Worm (Caenorhabditis elegans) whole organism, late embryonic: ENCODE results near the gene mec-1.

Experiments
- C38D4.7 ChIP-seq: fragments of 200-800 bp; sonication (Bioruptor generic); optimal IDR thresholded peaks from 2 replicates; lab custom pipeline; 2018; ENCODE audit warnings: mild to moderate bottlenecking, missing genetic modification characterization, moderate library complexity, missing compliant biosample characterization
- K02D7.2 ChIP-seq: sonication (generic microtip); optimal IDR thresholded peaks from 2 replicates; lab custom pipeline; 2017; ENCODE audit warnings: mild to moderate bottlenecking, missing genetic modification characterization, missing compliant biosample characterization
- T23F11.4 ChIP-seq: fragments of 200-800 bp; sonication (Bioruptor generic); optimal IDR thresholded peaks from 2 replicates; lab custom pipeline; 2018; ENCODE audit warnings: mild to moderate bottlenecking, missing genetic modification characterization, missing compliant biosample characterization
- ahr-1 ChIP-seq: sonication (generic microtip); optimal IDR thresholded peaks from 2 replicates; lab custom pipeline; 2016; ENCODE audit warnings: missing genetic modification characterization, missing compliant biosample characterization
- ceh-14 ChIP-seq: sonication (generic microtip); optimal IDR thresholded peaks from 2 replicates; lab custom pipeline; 2016; ENCODE audit warnings: missing genotype, missing genetic modification characterization, missing compliant biosample characterization
- ceh-19 ChIP-seq: fragments of 200-800 bp; sonication (Bioruptor generic); optimal IDR thresholded peaks from 2 replicates; lab custom pipeline; 2018; ENCODE audit warnings: mild to moderate bottlenecking, missing genetic modification characterization, missing compliant biosample characterization
- ceh-31 ChIP-seq: sonication (generic microtip); optimal IDR thresholded peaks from 2 replicates; lab custom pipeline; 2016; ENCODE audit warnings: missing genetic modification characterization, missing compliant biosample characterization
- ceh-48 ChIP-seq: sonication (generic microtip); optimal IDR thresholded peaks from 2 replicates; lab custom pipeline; 2016; ENCODE audit warnings: missing genetic modification characterization, inconsistent platforms, missing compliant biosample characterization
- ceh-6 ChIP-seq: fragments of 200-800 bp; sonication (Bioruptor generic); optimal IDR thresholded peaks from 2 replicates; lab custom pipeline; 2018; ENCODE audit warnings: mild to moderate bottlenecking, missing genetic modification characterization, missing compliant biosample characterization
- che-1 ChIP-seq: sonication (generic microtip); optimal IDR thresholded peaks from 2 replicates; lab custom pipeline; 2016; ENCODE audit warnings: mild to moderate bottlenecking, missing genetic modification characterization, missing compliant biosample characterization
- elt-2 ChIP-seq: sonication (generic microtip); optimal IDR thresholded peaks from 2 replicates; lab custom pipeline; 2016; ENCODE audit warnings: missing genetic modification reagents, missing genetic modification characterization, missing compliant biosample characterization
- elt-4 ChIP-seq: sonication (generic microtip); optimal IDR thresholded peaks from 2 replicates; lab custom pipeline; 2016; ENCODE audit warnings: missing genetic modification characterization, missing compliant biosample characterization
- eyg-1 ChIP-seq: sonication (generic microtip); optimal IDR thresholded peaks from 2 replicates; lab custom pipeline; 2016; ENCODE audit warnings: missing genotype, missing genetic modification characterization, missing compliant biosample characterization
- fkh-10 ChIP-seq: fragments of 150-350 bp; optimal IDR thresholded peaks from 2 replicates; lab custom pipeline; 2014; ENCODE audit warnings: missing biosample characterization, missing genetic modification reagents, missing genetic modification characterization
- gmeb-2 ChIP-seq: sonication (generic microtip); optimal IDR thresholded peaks from 2 replicates; lab custom pipeline; 2016; ENCODE audit warnings: missing genetic modification characterization, inconsistent platforms, missing compliant biosample characterization
- hlh-13 ChIP-seq: fragments of 200-800 bp; sonication (Bioruptor generic); optimal IDR thresholded peaks from 2 replicates; lab custom pipeline; 2018; ENCODE audit warnings: mild to moderate bottlenecking, missing genetic modification characterization, missing compliant biosample characterization
- hlh-30 ChIP-seq: sonication (generic microtip); optimal IDR thresholded peaks from 2 replicates; lab custom pipeline; 2017; ENCODE audit warnings: antibody characterized with exemption, missing genetic modification characterization, missing compliant biosample characterization; ENCODE audit not compliant: insufficient read depth
- hlh-6 ChIP-seq: sonication (generic microtip); optimal IDR thresholded peaks from 2 replicates; lab custom pipeline; 2016; ENCODE audit warnings: missing genotype, missing genetic modification characterization, missing compliant biosample characterization
- hlh-8 ChIP-seq: sonication (generic microtip); optimal IDR thresholded peaks from 2 replicates; lab custom pipeline; 2016; ENCODE audit warnings: missing genotype, missing genetic modification characterization, missing compliant biosample characterization
- lim-6 ChIP-seq: sonication (generic microtip); optimal IDR thresholded peaks from 2 replicates; lab custom pipeline; 2016; ENCODE audit warnings: missing genetic modification characterization, missing compliant biosample characterization
- lin-11 ChIP-seq: fragments of 200-800 bp; sonication (Bioruptor generic); optimal IDR thresholded peaks from 2 replicates; lab custom pipeline; 2018; ENCODE audit warnings: mild to moderate bottlenecking, missing genetic modification characterization, missing compliant biosample characterization
- npax-4 ChIP-seq: sonication (generic microtip); optimal IDR thresholded peaks from 2 replicates; lab custom pipeline; 2016; ENCODE audit warnings: missing genetic modification characterization, missing compliant biosample characterization
- odd-2 ChIP-seq: sonication (generic microtip); optimal IDR thresholded peaks from 2 replicates; lab custom pipeline; 2017; ENCODE audit warnings: antibody characterized with exemption, mild to moderate bottlenecking, missing genetic modification characterization, missing compliant biosample characterization
- pag-3 ChIP-seq: sonication (generic microtip); optimal IDR thresholded peaks from 2 replicates; lab custom pipeline; 2016; ENCODE audit warnings: missing compliant biosample characterization, missing genetic modification characterization, borderline replicate concordance
- pax-1 ChIP-seq: fragments of 150-350 bp; optimal IDR thresholded peaks from 2 replicates; lab custom pipeline; 2014; ENCODE audit warnings: missing biosample characterization, missing genetic modification characterization
- pha-2 ChIP-seq: sonication (generic microtip); optimal IDR thresholded peaks from 2 replicates; lab custom pipeline; 2017; ENCODE audit warnings: mild to moderate bottlenecking, missing genetic modification characterization, missing compliant biosample characterization
- pha-4 ChIP-seq: fragments of 150-350 bp; optimal IDR thresholded peaks from 2 replicates; lab custom pipeline; 2018; ENCODE audit warnings: missing biosample characterization, missing genetic modification reagents, missing genetic modification characterization
- pqm-1 ChIP-seq: sonication (generic microtip); optimal IDR thresholded peaks from 2 replicates; lab custom pipeline; 2016; ENCODE audit warnings: missing genetic modification characterization, missing compliant biosample characterization
- pros-1 ChIP-seq: fragments of 150-350 bp; optimal IDR thresholded peaks from 2 replicates; lab custom pipeline; 2014; ENCODE audit warnings: missing biosample characterization, missing genetic modification reagents, missing genetic modification characterization
- ref-2 ChIP-seq: sonication (generic microtip); optimal IDR thresholded peaks from 2 replicates; lab custom pipeline; 2016; ENCODE audit warnings: missing genetic modification characterization, missing compliant biosample characterization
- rnt-1 ChIP-seq: sonication (generic microtip); optimal IDR thresholded peaks from 2 replicates; lab custom pipeline; 2016; ENCODE audit warnings: missing genetic modification characterization, missing compliant biosample characterization
- sdc-2 ChIP-seq: sonication (generic microtip); optimal IDR thresholded peaks from 2 replicates; lab custom pipeline; 2016; ENCODE audit warnings: missing genotype, missing genetic modification characterization, missing compliant biosample characterization
- sox-4 ChIP-seq: sonication (generic microtip); optimal IDR thresholded peaks from 2 replicates; lab custom pipeline; 2017; ENCODE audit warnings: mild to moderate bottlenecking, missing genetic modification characterization, inconsistent platforms, missing compliant biosample characterization
- syd-9 ChIP-seq: sonication (generic microtip); optimal IDR thresholded peaks from 2 replicates; lab custom pipeline; 2016; ENCODE audit warnings: mild to moderate bottlenecking, missing genetic modification characterization, moderate library complexity, missing compliant biosample characterization
- tbx-2 ChIP-seq: sonication (generic microtip); optimal IDR thresholded peaks from 2 replicates; lab custom pipeline; 2016; ENCODE audit warnings: missing genetic modification characterization, missing compliant biosample characterization
- unc-3 ChIP-seq, 2 experiments: fragments of 200-800 bp in 1 of 2; sonication (Bioruptor generic) in 1 of 2; sonication (generic microtip) in 1 of 2; conservative IDR thresholded peaks in 1 of 2; optimal IDR thresholded peaks in 1 of 2; 2 replicates each; pipeline versions ENCODE4 v1.3.6 to Lab custom; 2016 to 2022; ENCODE audit warnings: missing compliant biosample characterization in 2 of 2, missing genetic modification characterization in 2 of 2, missing genetic modification reagents in 1 of 2
- unc-42 ChIP-seq: sonication (generic microtip); optimal IDR thresholded peaks from 2 replicates; lab custom pipeline; 2016; ENCODE audit warnings: missing genotype, missing genetic modification characterization, missing compliant biosample characterization
- unc-55 ChIP-seq: sonication (generic microtip); optimal IDR thresholded peaks from 2 replicates; lab custom pipeline; 2017; ENCODE audit warnings: missing biosample characterization, missing genetic modification reagents, missing genetic modification characterization
- unc-86 ChIP-seq: sonication (generic microtip); optimal IDR thresholded peaks from 2 replicates; lab custom pipeline; 2016; ENCODE audit warnings: missing genetic modification characterization, missing compliant biosample characterization

Gene mec-1

ce11 chrV:7007307-7007706 is 51.0 kb downstream of the mec-1 start, which contains the start of gene drd-10:
Gene drd-10, plus strand, starts transcription at chrV:7007607.
- no peak for TF ChIP-seq ahr-1 (tag; lab: Kevin White, UChicago)
- no peak for TF ChIP-seq lin-11 (tag; lab: Kevin White, UChicago)
- no peak for TF ChIP-seq pax-1 (tag; lab: Kevin White, UChicago)
- no peak for TF ChIP-seq ref-2 (tag; lab: Kevin White, UChicago)
- TF ChIP-seq rnt-1 (tag; lab: Kevin White, UChicago), result no peak
- no peak for TF ChIP-seq pros-1
- TF ChIP-seq fkh-10 (GFP tag; lab: Kevin White, UChicago), result no peak
- TF ChIP-seq lim-6 (tag; lab: Kevin White, UChicago), result no peak
- TF ChIP-seq elt-2 (tag; lab: Kevin White, UChicago), result no peak
- no peak for TF ChIP-seq pqm-1
- no peak for TF ChIP-seq T23F11.4 (GFP tag; lab: Kevin White, UChicago)

DNA sequence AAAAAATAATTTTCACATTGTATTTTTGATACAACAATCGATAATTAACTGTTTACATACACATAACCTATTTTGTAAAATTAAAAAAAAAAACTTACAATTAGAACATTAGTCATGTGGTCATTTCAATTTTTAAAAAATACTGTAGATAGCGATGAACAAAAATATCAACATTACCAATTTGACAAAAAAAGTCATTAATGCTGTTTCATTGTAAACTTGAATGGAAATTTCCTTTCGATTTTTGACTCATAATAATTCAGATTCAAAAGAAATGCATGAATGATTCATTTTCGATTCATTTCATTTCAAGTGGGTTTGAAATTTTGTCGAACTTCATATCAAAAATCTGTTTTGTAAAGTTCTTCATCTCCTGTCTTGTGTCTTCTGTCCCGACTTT is 53.1 kb downstream of the mec-1 start, which contains the start of gene C33G8.2:
Gene C33G8.2 (plus strand): TSS at position 301 of the 400 bp plus-strand sequence.
- no peak for TF ChIP-seq eyg-1 (tag; lab: Kevin White, UChicago)
- TF ChIP-seq ceh-6 (GFP tag; lab: Kevin White, UChicago), result no peak
- no peak for TF ChIP-seq che-1 (tag; lab: Kevin White, UChicago)
- TF ChIP-seq gmeb-2, result no peak
- no peak for TF ChIP-seq pha-2
- TF ChIP-seq pqm-1, result no peak
- no peak for TF ChIP-seq hlh-6 (tag; lab: Kevin White, UChicago)
- no peak for TF ChIP-seq ceh-19 (GFP tag; lab: Kevin White, UChicago)
- no peak for TF ChIP-seq unc-3 (GFP tag; conservative IDR thresholded peaks at IDR 0.05; lab: Robert Waterston, UW)
- no peak for TF ChIP-seq unc-3 (tag; optimal IDR thresholded peaks at IDR 0.05; lab: Kevin White, UChicago)
- no peak for TF ChIP-seq ceh-48
- no peak for TF ChIP-seq syd-9 (tag; lab: Kevin White, UChicago)
- TF ChIP-seq hlh-8 (tag; lab: Kevin White, UChicago), result no peak
- TF ChIP-seq K02D7.2 (tag; lab: Kevin White, UChicago), result no peak
- no peak for TF ChIP-seq npax-4 (tag; lab: Kevin White, UChicago)
- no peak for TF ChIP-seq rnt-1 (tag; lab: Kevin White, UChicago)
- TF ChIP-seq sox-4, result no peak
- no peak for TF ChIP-seq ceh-31 (tag; lab: Kevin White, UChicago)
- no peak for TF ChIP-seq ceh-14 (tag; lab: Kevin White, UChicago)
- TF ChIP-seq unc-86 (tag; lab: Kevin White, UChicago), result no peak

- TF ChIP-seq C38D4.7 (GFP tag; lab: Kevin White, UChicago) (no peak), unc-55 (GFP tag; lab: Kevin White, UChicago) (no peak), pag-3 (no peak), tbx-2 (tag; lab: Kevin White, UChicago) (no peak), sdc-2 (tag; lab: Kevin White, UChicago) (no peak), unc-42 (tag; lab: Kevin White, UChicago) (no peak), odd-2 (tag; lab: Kevin White, UChicago) (no peak), ceh-48 (no peak), hlh-13 (GFP tag; lab: Kevin White, UChicago) (no peak)
Observed at ce11 chrV:7012617-7013016, 56.3 kb downstream of the mec-1 start, which contains the start of gene srw-127. Gene srw-127, plus strand, starts transcription at chrV:7012917.

DNA sequence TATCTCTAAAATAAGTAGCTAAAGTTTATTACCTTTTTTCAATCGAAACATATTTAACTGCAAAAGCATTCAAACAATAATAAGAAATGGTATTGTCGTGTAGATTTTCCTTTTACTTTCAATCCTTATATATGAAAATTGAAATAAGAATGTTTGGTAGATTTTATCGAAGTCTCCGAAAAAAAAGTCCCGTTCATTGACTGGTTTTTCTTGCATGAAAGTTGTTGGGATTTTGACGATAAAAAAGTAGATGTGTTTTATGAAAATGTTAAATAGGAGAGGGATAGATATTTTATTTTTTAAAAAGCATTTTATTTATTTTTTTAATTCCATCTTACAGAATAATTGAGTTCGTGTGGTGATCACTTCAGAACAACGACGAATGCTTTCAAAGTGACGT is 59.5 kb downstream of the mec-1 start, which contains the start of gene C33G8.13:
Gene C33G8.13 (minus strand): TSS at position 101 of the 400 bp plus-strand sequence.
- TF ChIP-seq ceh-6 (GFP tag; lab: Kevin White, UChicago) (no peak), sdc-2 (tag; lab: Kevin White, UChicago) (no peak), pha-4 (tag; lab: Kevin White, UChicago) (no peak), hlh-30 (no peak), elt-4 (tag; lab: Kevin White, UChicago) (no peak), unc-86 (tag; lab: Kevin White, UChicago) (no peak)
